Fruit fly (Drosophila melanogaster) whole organism, prepupa: Measurements from ENCODE around the gene Caper.

Experiments used
- CG11294 ChIP-seq: fragments of 200-800 bp; sonication (Bioruptor generic); IDR thresholded peaks from 2 replicates; pipeline ENCODE4 v1.3.6; 2022; ENCODE audit warnings: missing biosample characterization, missing genetic modification characterization
- CG11762 ChIP-seq: fragments of 200-800 bp; sonication (Bioruptor generic); optimal IDR thresholded peaks from 3 replicates; lab custom pipeline; 2016; ENCODE audit warnings: missing biosample characterization, missing genetic modification characterization; ENCODE audit not compliant: insufficient read depth
- CG6163 ChIP-seq: fragments of 200-800 bp; sonication (Bioruptor generic); IDR thresholded peaks from 3 replicates; pipeline ENCODE4 v1.3.6; 2022; ENCODE audit warnings: missing biosample characterization, missing genetic modification characterization
- CG6854 ChIP-seq: fragments of 200-800 bp; sonication (Bioruptor generic); optimal IDR thresholded peaks from 2 replicates; lab custom pipeline; 2017; ENCODE audit warnings: missing biosample characterization, mild to moderate bottlenecking, missing genetic modification characterization
- CG8119 ChIP-seq: fragments of 200-800 bp; sonication (Bioruptor generic); IDR thresholded peaks from 3 replicates; pipeline ENCODE4 v1.3.6; 2022; ENCODE audit warnings: missing biosample characterization, missing genetic modification characterization
- Eip93F ChIP-seq: fragments of 200-800 bp; sonication (Bioruptor generic); optimal IDR thresholded peaks from 2 replicates; lab custom pipeline; 2016; ENCODE audit warnings: missing biosample characterization, mild to moderate bottlenecking, missing genetic modification characterization
- OdsH ChIP-seq: fragments of 200-800 bp; sonication (Bioruptor generic); optimal IDR thresholded peaks from 3 replicates; lab custom pipeline; 2016; ENCODE audit warnings: missing biosample characterization, missing genetic modification characterization
- Smox ChIP-seq: fragments of 200-800 bp; sonication (Bioruptor generic); optimal IDR thresholded peaks from 3 replicates; lab custom pipeline; 2016; ENCODE audit warnings: missing biosample characterization, missing genetic modification characterization
- Sox14 ChIP-seq: fragments of 200-800 bp; sonication (Bioruptor generic); optimal IDR thresholded peaks from 3 replicates; lab custom pipeline; 2016; ENCODE audit warnings: missing biosample characterization, missing genetic modification characterization
- acj6 ChIP-seq: fragments of 200-800 bp; sonication (Bioruptor generic); optimal IDR thresholded peaks from 3 replicates; lab custom pipeline; 2016; ENCODE audit warnings: missing biosample characterization, missing genetic modification characterization
- net ChIP-seq: fragments of 200-800 bp; sonication (Bioruptor generic); optimal IDR thresholded peaks from 3 replicates; lab custom pipeline; 2016; ENCODE audit warnings: missing biosample characterization, missing genetic modification characterization
- salr ChIP-seq, 2 experiments: fragments of 200-800 bp; sonication (Bioruptor generic); optimal IDR thresholded peaks; 3 replicates each; lab custom pipeline; 2016 to 2018; ENCODE audit warnings: missing biosample characterization in 2 of 2, missing genetic modification characterization in 2 of 2, mild to moderate bottlenecking in 1 of 2

dm6 chr2L:7025247-7025646 is 7.3 kb upstream of the Caper start:
- TF ChIP-seq OdsH (GFP tag; lab: Kevin White, UChicago) (no peak), CG8119 (no peak), acj6 (GFP tag; lab: Kevin White, UChicago) (no peak), Smox (GFP tag; lab: Kevin White, UChicago) (no peak), salr (GFP tag; optimal IDR thresholded peaks at IDR 0.05; lab: Kevin White, UChicago) (no peak), Eip93F (GFP tag; lab: Kevin White, UChicago) (no peak), CG6163 (GFP tag; lab: Robert Waterston, UW) (no peak), CG11762 (GFP tag; lab: Kevin White, UChicago) (no peak), CG11294 (GFP tag; lab: Robert Waterston, UW) (no peak), net (no peak), CG6854 (GFP tag; lab: Kevin White, UChicago) (no peak), Sox14 (GFP tag; lab: Kevin White, UChicago) (no peak)
